Worm (Caenorhabditis elegans): ENCODE results near the gene srt-15.

srt-15 gene

ce11 chrV:3088768-3089167 lies 26.8 kb upstream of the srt-15 start, which contains the start of gene acs-21:
Gene acs-21 (plus strand): TSS chrV:3089068.
- TF ChIP-seq ham-2 (GFP tag; optimal IDR thresholded peaks at IDR 0.05) (no peak), elt-3 (tag; optimal IDR thresholded peaks at IDR 0.05) (no peak), mab-5 (tag; optimal IDR thresholded peaks at IDR 0.05) (no peak), ceh-83 (GFP tag; optimal IDR thresholded peaks at IDR 0.05) (no peak), blmp-1 (tag; optimal IDR thresholded peaks at IDR 0.05) (no peak), mep-1 (tag; optimal IDR thresholded peaks at IDR 0.05) (no peak), sptf-1 (tag; optimal IDR thresholded peaks at IDR 0.05) (no peak), unc-120 (tag; optimal IDR thresholded peaks at IDR 0.05; ENCODE audit: poor library complexity, severe bottlenecking) (no peak), cnd-1 (tag; optimal IDR thresholded peaks at IDR 0.05) (no peak), elt-1 (tag; optimal IDR thresholded peaks at IDR 0.05; ENCODE audit: borderline replicate concordance, insufficient read depth) (no peak), lsy-2 (tag; optimal IDR thresholded peaks at IDR 0.05) (no peak), ces-1 (GFP tag; optimal IDR thresholded peaks at IDR 0.05) (no peak), nhr-2 (tag; optimal IDR thresholded peaks at IDR 0.05) (no peak), pha-4 (tag; optimal IDR thresholded peaks at IDR 0.05) (no peak)

- TF ChIP-seq mls-2 (tag; optimal IDR thresholded peaks at IDR 0.05), result no peak
- TF ChIP-seq elt-1 (tag; optimal IDR thresholded peaks at IDR 0.05; ENCODE audit: borderline replicate concordance, insufficient read depth), result no peak
- TF ChIP-seq hlh-1 (tag; optimal IDR thresholded peaks at IDR 0.05), result no peak
- TF ChIP-seq ztf-11 (tag; optimal IDR thresholded peaks at IDR 0.05), result no peak
- no peak for TF ChIP-seq sptf-1 (tag; optimal IDR thresholded peaks at IDR 0.05)
- TF ChIP-seq pha-4 (tag; optimal IDR thresholded peaks at IDR 0.05), result no peak
- no peak for TF ChIP-seq ham-2 (GFP tag; optimal IDR thresholded peaks at IDR 0.05)
- TF ChIP-seq mep-1 (tag; optimal IDR thresholded peaks at IDR 0.05), result no peak
- TF ChIP-seq M03D4.4 (tag; optimal IDR thresholded peaks at IDR 0.05), result no peak
- TF ChIP-seq unc-39 (tag; optimal IDR thresholded peaks at IDR 0.05), result no peak
- no peak for TF ChIP-seq drap-1 (GFP tag; optimal IDR thresholded peaks at IDR 0.05)
Observed at ce11 chrV:3086260-3086659, 24.3 kb upstream of the srt-15 start, which contains the start of gene srt-8. Gene srt-8 (plus strand): TSS chrV:3086560.

ce11 chrV:3081471-3081870 lies 19.5 kb upstream of the srt-15 start, which contains the start of gene srt-7:
Gene srt-7 (plus strand): TSS chrV:3081771.
- TF ChIP-seq unc-39 (tag; optimal IDR thresholded peaks at IDR 0.05) (no peak), lsy-2 (tag; optimal IDR thresholded peaks at IDR 0.05) (no peak), ham-2 (GFP tag; optimal IDR thresholded peaks at IDR 0.05) (no peak), cnd-1 (tag; optimal IDR thresholded peaks at IDR 0.05) (no peak), tbx-8 (GFP tag; optimal IDR thresholded peaks at IDR 0.05) (no peak), elt-1 (tag; optimal IDR thresholded peaks at IDR 0.05; ENCODE audit: borderline replicate concordance, insufficient read depth) (no peak), sem-2 (GFP tag; optimal IDR thresholded peaks at IDR 0.05) (no peak), ceh-39 (tag; optimal IDR thresholded peaks at IDR 0.05) (no peak), snpc-4 (tag; optimal IDR thresholded peaks at IDR 0.05) (no peak), bed-3 (GFP tag; optimal IDR thresholded peaks at IDR 0.05) (no peak), nhr-28 (tag; optimal IDR thresholded peaks at IDR 0.05) (no peak), nhr-12 (tag; optimal IDR thresholded peaks at IDR 0.05) (no peak), nhr-76 (tag; optimal IDR thresholded peaks at IDR 0.05) (no peak), nhr-2 (tag; optimal IDR thresholded peaks at IDR 0.05) (no peak)

- TF ChIP-seq unc-62 (GFP tag; optimal IDR thresholded peaks at IDR 0.05), result no peak
- no peak for TF ChIP-seq nhr-2 (tag; optimal IDR thresholded peaks at IDR 0.05)
- TF ChIP-seq sptf-1 (tag; optimal IDR thresholded peaks at IDR 0.05), result no peak
Observed at ce11 chrV:3080792-3081191, 18.8 kb upstream of the srt-15 start, which contains the start of gene srt-5. Gene srt-5 (minus strand): TSS chrV:3080892.

ce11 chrV:3071548-3071947 lies 9.6 kb upstream of the srt-15 start, which contains the start of gene C50H11.13:
Gene C50H11.13 (minus strand): TSS chrV:3071648.
- TF ChIP-seq snpc-4 (tag; optimal IDR thresholded peaks at IDR 0.05), result no peak
- TF ChIP-seq blmp-1 (tag; optimal IDR thresholded peaks at IDR 0.05), result no peak
- TF ChIP-seq nhr-28 (tag; optimal IDR thresholded peaks at IDR 0.05), result no peak
- TF ChIP-seq ceh-39 (tag; optimal IDR thresholded peaks at IDR 0.05), result no peak
- TF ChIP-seq ztf-11 (tag; optimal IDR thresholded peaks at IDR 0.05), result no peak
- TF ChIP-seq nhr-237 (tag; optimal IDR thresholded peaks at IDR 0.05), result no peak

- TF ChIP-seq nhr-28 (tag; optimal IDR thresholded peaks at IDR 0.05), result no peak
- TF ChIP-seq nhr-12 (tag; optimal IDR thresholded peaks at IDR 0.05), result no peak
- no peak for TF ChIP-seq blmp-1 (tag; optimal IDR thresholded peaks at IDR 0.05)
- no peak for TF ChIP-seq zip-8 (tag; optimal IDR thresholded peaks at IDR 0.05)
- no peak for TF ChIP-seq unc-62 (GFP tag; optimal IDR thresholded peaks at IDR 0.05)
- no peak for TF ChIP-seq M03D4.4 (tag; optimal IDR thresholded peaks at IDR 0.05)
- no peak for TF ChIP-seq sem-2 (GFP tag; optimal IDR thresholded peaks at IDR 0.05)
- no peak for TF ChIP-seq tbx-8 (GFP tag; optimal IDR thresholded peaks at IDR 0.05)
Observed at ce11 chrV:3069101-3069500, 7.1 kb upstream of the srt-15 start, which contains the start of gene str-40. Gene str-40 (minus strand): TSS chrV:3069201.

Measured in whole organism, mixed stage, embryonic.